Fruit fly (Drosophila melanogaster) whole organism, embryonic: ENCODE results near the gene CG5181.

Source experiments
- Ada2b ChIP-seq: fragments of 200-800 bp; sonication (Bioruptor generic); IDR thresholded peaks from 2 replicates; pipeline ENCODE4 v1.3.6; 2022; ENCODE audit warnings: missing biosample characterization, missing genetic modification characterization
- Adf1 ChIP-seq: fragments of 200-800 bp; sonication (Bioruptor generic); IDR thresholded peaks from 2 replicates; pipeline ENCODE4 v1.3.6; 2022; ENCODE audit warnings: missing biosample characterization, missing genetic modification characterization
- CG10267 ChIP-seq: fragments of 200-800 bp; sonication (Bioruptor generic); optimal IDR thresholded peaks from 2 replicates; lab custom pipeline; 2018; ENCODE audit warnings: missing biosample characterization, mild to moderate bottlenecking, missing genetic modification characterization, moderate library complexity
- CG11696 ChIP-seq: fragments of 200-800 bp; sonication (Bioruptor generic); IDR thresholded peaks from 2 replicates; pipeline ENCODE4 v1.3.6; 2022; ENCODE audit warnings: missing biosample characterization, missing genetic modification characterization
- CG12071 ChIP-seq: fragments of 200-800 bp; sonication (Bioruptor generic); optimal IDR thresholded peaks from 3 replicates; lab custom pipeline; 2018; ENCODE audit warnings: missing biosample characterization, mild to moderate bottlenecking, missing genetic modification characterization
- CG14860 ChIP-seq: fragments of 200-800 bp; sonication (Bioruptor generic); IDR thresholded peaks from 3 replicates; pipeline ENCODE4 v1.3.6; 2022; ENCODE audit warnings: missing biosample characterization, missing genetic modification characterization; ENCODE audit not compliant: partially characterized antibody
- CG1647 ChIP-seq: fragments of 200-800 bp; sonication (Bioruptor generic); optimal IDR thresholded peaks from 3 replicates; lab custom pipeline; 2016; ENCODE audit warnings: missing biosample characterization, missing genetic modification characterization
- CG17568 ChIP-seq: fragments of 200-800 bp; sonication (Bioruptor generic); optimal IDR thresholded peaks from 2 replicates; lab custom pipeline; 2018; ENCODE audit warnings: missing biosample characterization, mild to moderate bottlenecking, missing genetic modification characterization, moderate library complexity
- CG31441 ChIP-seq: fragments of 200-800 bp; sonication (Bioruptor generic); IDR thresholded peaks from 2 replicates; pipeline ENCODE4 v1.3.6; 2022; ENCODE audit warnings: missing biosample characterization, missing genetic modification characterization
- CG32532 ChIP-seq: fragments of 200-800 bp; sonication (Bioruptor generic); IDR thresholded peaks from 2 replicates; pipeline ENCODE4 v1.3.6; 2022; ENCODE audit warnings: missing biosample characterization, missing genetic modification characterization
- CG5245 ChIP-seq: fragments of 200-800 bp; sonication (Bioruptor generic); optimal IDR thresholded peaks from 3 replicates; lab custom pipeline; 2016; ENCODE audit warnings: missing biosample characterization, missing genetic modification characterization
- CG6791 ChIP-seq: fragments of 200-800 bp; sonication (Bioruptor generic); IDR thresholded peaks from 3 replicates; pipeline ENCODE4 v1.3.6; 2022; ENCODE audit warnings: missing biosample characterization, missing genetic modification characterization; ENCODE audit not compliant: partially characterized antibody
- CG8089 ChIP-seq: fragments of 200-800 bp; sonication (Bioruptor generic); optimal IDR thresholded peaks from 3 replicates; lab custom pipeline; 2016; ENCODE audit warnings: missing biosample characterization, missing genetic modification characterization
- CG8478 ChIP-seq: fragments of >200 bp; optimal IDR thresholded peaks from 2 replicates; lab custom pipeline; 2018
- CG8924 ChIP-seq: fragments of 200-800 bp; optimal IDR thresholded peaks from 3 replicates; lab custom pipeline; 2019; ENCODE audit warnings: missing biosample characterization, mild to moderate bottlenecking, missing genetic modification characterization, moderate library complexity
- CG9727 ChIP-seq: fragments of 200-800 bp; sonication (Bioruptor generic); optimal IDR thresholded peaks from 3 replicates; lab custom pipeline; 2017; ENCODE audit warnings: missing biosample characterization, mild to moderate bottlenecking, missing genetic modification characterization
- CG9932 ChIP-seq: fragments of 200-800 bp; sonication (Bioruptor generic); IDR thresholded peaks from 2 replicates; pipeline ENCODE4 v1.3.6; 2022; ENCODE audit warnings: missing biosample characterization, missing genetic modification characterization
- CHES-1-like ChIP-seq: fragments of 200-800 bp; sonication (Bioruptor generic); optimal IDR thresholded peaks from 2 replicates; lab custom pipeline; 2016; ENCODE audit warnings: missing biosample characterization, missing genetic modification characterization
- Camta ChIP-seq: fragments of 200-800 bp; sonication (Bioruptor generic); optimal IDR thresholded peaks from 2 replicates; lab custom pipeline; 2016; ENCODE audit warnings: missing biosample characterization, missing genetic modification characterization
- Dp ChIP-seq: fragments of 200-800 bp; sonication (Bioruptor generic); optimal IDR thresholded peaks from 2 replicates; lab custom pipeline; 2018; ENCODE audit warnings: missing biosample characterization, mild to moderate bottlenecking, missing genetic modification characterization, moderate library complexity
- E2f2 ChIP-seq: fragments of 200-800 bp; sonication (Bioruptor generic); IDR thresholded peaks from 2 replicates; pipeline ENCODE4 v1.3.6; 2022; ENCODE audit warnings: missing biosample characterization, missing genetic modification characterization
- H15 ChIP-seq: fragments of 200-800 bp; sonication (Bioruptor generic); IDR thresholded peaks from 3 replicates; pipeline ENCODE4 v1.3.6; 2022; ENCODE audit warnings: missing biosample characterization, missing genetic modification characterization
- HmgD ChIP-seq: fragments of 200-800 bp; sonication (Bioruptor generic); optimal IDR thresholded peaks from 3 replicates; lab custom pipeline; 2016; ENCODE audit warnings: missing biosample characterization, missing genetic modification characterization
- HmgZ ChIP-seq: fragments of 200-800 bp; sonication (Bioruptor generic); optimal IDR thresholded peaks from 2 replicates; lab custom pipeline; 2018; ENCODE audit warnings: missing biosample characterization, mild to moderate bottlenecking, missing genetic modification characterization
- Hmr ChIP-seq: fragments of 200-800 bp; sonication (Bioruptor generic); optimal IDR thresholded peaks from 3 replicates; lab custom pipeline; 2017; ENCODE audit warnings: mild to moderate bottlenecking, missing biosample characterization, missing genetic modification reagents, missing genetic modification characterization
- Jarid2 ChIP-seq: fragments of 200-800 bp; sonication (Bioruptor generic); optimal IDR thresholded peaks from 3 replicates; lab custom pipeline; 2017; ENCODE audit warnings: mild to moderate bottlenecking, missing biosample characterization, missing genetic modification reagents, missing genetic modification characterization
- Med ChIP-seq: fragments of 200-800 bp; sonication (Bioruptor generic); peaks from one replicate; lab custom pipeline; 2016; ENCODE audit warnings: missing biosample characterization, missing genetic modification characterization, mild to moderate bottlenecking, inconsistent platforms, moderate library complexity
- NC2β ChIP-seq: fragments of 200-800 bp; sonication (Bioruptor generic); optimal IDR thresholded peaks from 2 replicates; lab custom pipeline; 2016; ENCODE audit warnings: missing biosample characterization, missing genetic modification characterization
- NFAT ChIP-seq: fragments of 200-800 bp; sonication (Bioruptor generic); IDR thresholded peaks from 2 replicates; pipeline ENCODE4 v1.3.6; 2022; ENCODE audit warnings: missing biosample characterization, missing genetic modification characterization
- Pdp1 ChIP-seq, 2 experiments: fragments of 200-800 bp; sonication (Bioruptor generic); optimal IDR thresholded peaks; 3 replicates each; lab custom pipeline; 2016; ENCODE audit warnings: missing biosample characterization in 2 of 2, missing genetic modification characterization in 2 of 2, mild to moderate bottlenecking in 1 of 2, moderate library complexity in 1 of 2
- Ptx1 ChIP-seq: fragments of 200-800 bp; sonication (Bioruptor generic); IDR thresholded peaks from 2 replicates; pipeline ENCODE4 v1.3.6; 2022; ENCODE audit warnings: missing biosample characterization, missing genetic modification characterization
- Rfx ChIP-seq: fragments of 200-800 bp; sonication (Bioruptor generic); IDR thresholded peaks from 2 replicates; pipeline ENCODE4 v1.3.6; 2022; ENCODE audit warnings: missing biosample characterization, missing genetic modification characterization
- Xbp1 ChIP-seq: fragments of 200-800 bp; sonication (Bioruptor generic); optimal IDR thresholded peaks from 3 replicates; lab custom pipeline; 2016; ENCODE audit warnings: missing biosample characterization, mild to moderate bottlenecking, missing genetic modification characterization
- al ChIP-seq: fragments of 200-800 bp; sonication (Bioruptor generic); IDR thresholded peaks from 2 replicates; pipeline ENCODE4 v1.3.6; 2022; ENCODE audit warnings: missing biosample characterization, missing genetic modification characterization
- ap ChIP-seq: fragments of 200-800 bp; sonication (Bioruptor generic); IDR thresholded peaks from 2 replicates; pipeline ENCODE4 v1.3.6; 2022; ENCODE audit warnings: missing biosample characterization, missing genetic modification characterization
- ara ChIP-seq: fragments of 200-800 bp; sonication (Bioruptor generic); IDR thresholded peaks from 2 replicates; pipeline ENCODE4 v1.3.6; 2022; ENCODE audit warnings: missing biosample characterization, missing genetic modification characterization
- bsh ChIP-seq, 2 experiments: fragments of 200-800 bp; sonication (Bioruptor generic); optimal IDR thresholded peaks; 2 replicates each; lab custom pipeline; 2017 to 2018; ENCODE audit warnings: mild to moderate bottlenecking in 2 of 2, missing biosample characterization in 2 of 2, missing genetic modification characterization in 2 of 2, moderate library complexity in 1 of 2
- chn ChIP-seq: fragments of 200-800 bp; sonication (Bioruptor generic); optimal IDR thresholded peaks from 2 replicates; lab custom pipeline; 2016; ENCODE audit warnings: missing biosample characterization, missing genetic modification characterization
- ci ChIP-seq: fragments of 200-800 bp; sonication (Bioruptor generic); IDR thresholded peaks from 3 replicates; pipeline ENCODE4 v1.3.6; 2022; ENCODE audit warnings: missing biosample characterization, missing genetic modification characterization
- danr ChIP-seq: fragments of 200-800 bp; sonication (Bioruptor generic); IDR thresholded peaks from 2 replicates; pipeline ENCODE4 v1.3.6; 2022; ENCODE audit warnings: missing biosample characterization, missing genetic modification characterization
- disco-r ChIP-seq: fragments of 200-800 bp; sonication (Bioruptor generic); optimal IDR thresholded peaks from 2 replicates; lab custom pipeline; 2016; ENCODE audit warnings: missing biosample characterization, missing genetic modification characterization
- ftz-f1 ChIP-seq: fragments of 200-800 bp; sonication (Bioruptor generic); optimal IDR thresholded peaks from 2 replicates; lab custom pipeline; 2016; ENCODE audit warnings: missing biosample characterization, missing genetic modification characterization
- gem ChIP-seq: fragments of 200-800 bp; sonication (Bioruptor generic); optimal IDR thresholded peaks from 2 replicates; lab custom pipeline; 2019; ENCODE audit warnings: missing biosample characterization, mild to moderate bottlenecking, missing genetic modification characterization, moderate library complexity
- jumu ChIP-seq: fragments of 200-800 bp; sonication (Bioruptor generic); optimal IDR thresholded peaks from 3 replicates; lab custom pipeline; 2016; ENCODE audit warnings: missing biosample characterization, missing genetic modification characterization
- kay ChIP-seq: fragments of 200-800 bp; sonication (Bioruptor generic); optimal IDR thresholded peaks from 2 replicates; lab custom pipeline; 2016; ENCODE audit warnings: missing biosample characterization, missing genetic modification characterization
- knrl ChIP-seq: fragments of 200-800 bp; sonication (Bioruptor generic); IDR thresholded peaks from 3 replicates; pipeline ENCODE4 v1.3.6; 2022; ENCODE audit warnings: missing biosample characterization, missing genetic modification characterization; ENCODE audit not compliant: partially characterized antibody
- lbe ChIP-seq: fragments of 200-800 bp; sonication (Bioruptor generic); optimal IDR thresholded peaks from 2 replicates; lab custom pipeline; 2016; ENCODE audit warnings: missing biosample characterization, mild to moderate bottlenecking, missing genetic modification characterization
- maf-S ChIP-seq: fragments of 200-800 bp; sonication (Bioruptor generic); optimal IDR thresholded peaks from 2 replicates; lab custom pipeline; 2016; ENCODE audit warnings: missing biosample characterization, missing genetic modification characterization
- row ChIP-seq: fragments of 200-800 bp; sonication (Bioruptor generic); IDR thresholded peaks from 3 replicates; pipeline ENCODE4 v1.3.6; 2022; ENCODE audit warnings: missing biosample characterization, missing genetic modification characterization
- slbo ChIP-seq: fragments of 200-800 bp; sonication (Bioruptor generic); IDR thresholded peaks from 2 replicates; pipeline ENCODE4 v1.3.6; 2022; ENCODE audit warnings: missing biosample characterization, missing genetic modification characterization
- sob ChIP-seq: fragments of 200-800 bp; sonication (Bioruptor generic); IDR thresholded peaks from 2 replicates; pipeline ENCODE4 v1.3.6; 2022; ENCODE audit warnings: missing biosample characterization, missing genetic modification characterization
- sr ChIP-seq: fragments of 200-800 bp; sonication (Bioruptor generic); IDR thresholded peaks from 3 replicates; pipeline ENCODE4 v1.3.6; 2022; ENCODE audit warnings: missing biosample characterization, missing genetic modification characterization

CG5181 gene

dm6 chr2L:7398528-7398927, 11.1 kb downstream of the CG5181 start, which contains the start of gene CG5160 (continued):
- no peak for TF ChIP-seq danr (GFP tag; lab: Robert Waterston, UW)
- TF ChIP-seq CG14860 (GFP tag; lab: Robert Waterston, UW) = no peak
- TF ChIP-seq CG1647 = no peak
- TF ChIP-seq Adf1 (GFP tag; lab: Robert Waterston, UW) = peak; percentile 76
- no peak for TF ChIP-seq CG12071
- no peak for TF ChIP-seq CG17568
- no peak for TF ChIP-seq jumu (GFP tag; lab: Kevin White, UChicago)
- TF ChIP-seq Xbp1 = no peak
- no peak for TF ChIP-seq sr (GFP tag; lab: Robert Waterston, UW)
- TF ChIP-seq Ada2b = 0 out of 2 replicates have a peak, but pooled peaks have one; percentile 4
- no peak for TF ChIP-seq Camta (GFP tag; lab: Kevin White, UChicago)
- TF ChIP-seq disco-r (GFP tag; lab: Kevin White, UChicago) = no peak
- TF ChIP-seq ci (GFP tag; lab: Robert Waterston, UW) = no peak
- TF ChIP-seq Ptx1 (GFP tag; lab: Robert Waterston, UW) = no peak
- TF ChIP-seq CG10267 (tag; lab: Kevin White, UChicago) = no peak
- no peak for TF ChIP-seq HmgD
- no peak for TF ChIP-seq NC2β (GFP tag; lab: Kevin White, UChicago)
- TF ChIP-seq lbe (GFP tag; lab: Kevin White, UChicago) = no peak
- peak; percentile 72 for TF ChIP-seq Med (GFP tag; lab: Kevin White, UChicago)
- no peak for TF ChIP-seq Pdp1 (GFP tag; optimal IDR thresholded peaks at IDR 0.05; lab: Kevin White, UChicago)
- TF ChIP-seq ara = no peak
- no peak for TF ChIP-seq HmgZ
- no peak for TF ChIP-seq CG31441 (GFP tag; lab: Robert Waterston, UW)
- TF ChIP-seq E2f2 = peak; percentile 28; the same call in 1 of the 2 replicates
- no peak for TF ChIP-seq kay (GFP tag; lab: Kevin White, UChicago)
- TF ChIP-seq CG9727 = no peak
- TF ChIP-seq bsh (GFP tag; optimal IDR thresholded peaks at IDR 0.05; lab: Kevin White, UChicago) = no peak
- TF ChIP-seq Hmr (GFP tag; lab: Kevin White, UChicago) = no peak
- no peak for TF ChIP-seq ftz-f1 (GFP tag; lab: Kevin White, UChicago)
- no peak for TF ChIP-seq CG8924
- TF ChIP-seq CG8089 = no peak
- no peak for TF ChIP-seq chn (GFP tag; lab: Kevin White, UChicago)
- no peak for TF ChIP-seq NFAT
- no peak for TF ChIP-seq CG8478 (lab: Kevin White, UChicago)
- TF ChIP-seq CG5245 (GFP tag; lab: Kevin White, UChicago) = no peak
- peak; percentile 26 for TF ChIP-seq Dp (GFP tag; lab: Kevin White, UChicago)
- TF ChIP-seq knrl = no peak
- TF ChIP-seq ap (GFP tag; lab: Robert Waterston, UW) = no peak
- TF ChIP-seq, all 482 proteins: peak for 10

dm6 chr2L:7397746-7398145, 11.9 kb downstream of the CG5181 start:
- TF ChIP-seq Rfx (GFP tag; lab: Robert Waterston, UW) (peak; percentile 49), row (GFP tag; lab: Robert Waterston, UW) (peak; percentile 28; the same call in 2 of the 3 replicates), slbo (GFP tag; lab: Robert Waterston, UW) (peak; percentile 55), gem (tag; lab: Kevin White, UChicago) (peak; percentile 23), al (GFP tag; lab: Robert Waterston, UW) (peak; percentile 45; the same call in 1 of the 2 replicates), Med (GFP tag; lab: Kevin White, UChicago) (peak; percentile 44), CG32532 (GFP tag; lab: Robert Waterston, UW) (peak; percentile 28; the same call in 1 of the 2 replicates), sob (GFP tag; lab: Robert Waterston, UW) (peak; percentile 11; the same call in 1 of the 2 replicates), CG9932 (GFP tag; lab: Robert Waterston, UW) (peak; percentile 53), CG6791 (no peak), Jarid2 (GFP tag; lab: Kevin White, UChicago) (no peak), CHES-1-like (no peak), CG11696 (GFP tag; lab: Robert Waterston, UW) (0 out of 2 replicates have a peak, but pooled peaks have one; percentile 25), H15 (GFP tag; lab: Robert Waterston, UW) (no peak), Pdp1 (GFP tag; optimal IDR thresholded peaks at IDR 0.05; lab: Kevin White, UChicago) (no peak), E2f2 (no peak), maf-S (GFP tag; lab: Kevin White, UChicago) (no peak)
